Fruit fly (Drosophila melanogaster) whole organism, pupa: ENCODE measurements around the gene CG7970.

ENCODE experiments used
- CG10348 ChIP-seq: fragments of 200-800 bp; sonication (Bioruptor generic); IDR thresholded peaks from 2 replicates; pipeline ENCODE4 v1.3.6; 2022; ENCODE audit warnings: missing biosample characterization, missing genetic modification characterization
- CG13204 ChIP-seq: fragments of 200-800 bp; sonication (Bioruptor generic); optimal IDR thresholded peaks from 2 replicates; lab custom pipeline; 2018; ENCODE audit warnings: missing biosample characterization, mild to moderate bottlenecking, missing genetic modification characterization, moderate library complexity
- CG14655 ChIP-seq: fragments of 200-800 bp; sonication (Bioruptor generic); optimal IDR thresholded peaks from 3 replicates; lab custom pipeline; 2017; ENCODE audit warnings: mild to moderate bottlenecking, missing biosample characterization, missing genetic modification reagents, missing genetic modification characterization
- CG17806 ChIP-seq: fragments of 200-800 bp; sonication (Bioruptor generic); optimal IDR thresholded peaks from 2 replicates; lab custom pipeline; 2018; ENCODE audit warnings: missing biosample characterization, mild to moderate bottlenecking, missing genetic modification characterization, moderate library complexity
- CG32121 ChIP-seq: fragments of 200-800 bp; sonication (Bioruptor generic); IDR thresholded peaks from 2 replicates; pipeline ENCODE4 v1.3.6; 2022; ENCODE audit warnings: missing biosample characterization, missing genetic modification characterization
- CG34367 ChIP-seq: fragments of 200-800 bp; sonication (Bioruptor generic); optimal IDR thresholded peaks from 2 replicates; lab custom pipeline; 2018; ENCODE audit warnings: missing biosample characterization, mild to moderate bottlenecking, missing genetic modification characterization
- CG8159 ChIP-seq: fragments of 200-800 bp; sonication (Bioruptor generic); optimal IDR thresholded peaks from 3 replicates; lab custom pipeline; 2018; ENCODE audit warnings: missing biosample characterization, mild to moderate bottlenecking, missing genetic modification characterization, moderate library complexity
- CG8301 ChIP-seq: fragments of 200-800 bp; sonication (Bioruptor generic); optimal IDR thresholded peaks from 2 replicates; lab custom pipeline; 2018; ENCODE audit warnings: missing biosample characterization, mild to moderate bottlenecking, missing genetic modification characterization
- CG9948 ChIP-seq: fragments of 200-800 bp; sonication (Bioruptor generic); optimal IDR thresholded peaks from 2 replicates; lab custom pipeline; 2018; ENCODE audit warnings: missing biosample characterization, mild to moderate bottlenecking, missing genetic modification characterization, moderate library complexity
- Ets98B ChIP-seq: fragments of 200-800 bp; sonication (Bioruptor generic); IDR thresholded peaks from 2 replicates; pipeline ENCODE4 v1.3.6; 2022; ENCODE audit warnings: missing biosample characterization, missing genetic modification characterization
- Pif1A ChIP-seq: fragments of 200-800 bp; sonication (Bioruptor generic); optimal IDR thresholded peaks from 3 replicates; lab custom pipeline; 2016; ENCODE audit warnings: missing biosample characterization, missing genetic modification characterization
- Snoo ChIP-seq: fragments of 200-800 bp; sonication (Bioruptor generic); optimal IDR thresholded peaks from 3 replicates; lab custom pipeline; 2017; ENCODE audit warnings: missing biosample characterization, mild to moderate bottlenecking, missing genetic modification characterization, inconsistent platforms
- fd96Ca ChIP-seq: fragments of 200-800 bp; sonication (Bioruptor generic); IDR thresholded peaks from 3 replicates; pipeline ENCODE4 v1.3.6; 2022; ENCODE audit warnings: missing biosample characterization, missing genetic modification characterization
- rn ChIP-seq: fragments of 200-800 bp; sonication (Bioruptor generic); IDR thresholded peaks from 2 replicates; pipeline ENCODE4 v1.3.6; 2022; ENCODE audit warnings: missing biosample characterization, missing genetic modification characterization

DNA sequence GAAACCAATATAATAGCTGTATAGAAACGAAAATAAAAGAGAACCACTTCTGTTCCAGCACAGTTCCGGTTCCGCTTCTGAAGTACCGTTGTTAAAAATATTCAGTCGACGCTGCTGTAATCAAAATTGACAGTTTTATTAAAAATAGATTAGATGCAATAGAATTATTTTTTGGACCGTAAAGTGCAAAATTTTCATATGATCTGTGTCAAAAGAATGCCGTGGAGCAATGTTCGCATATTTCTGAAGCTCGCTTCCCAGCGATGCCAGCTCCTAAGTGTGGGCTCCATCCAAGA, 49.8 kb upstream of the CG7970 start, which contains the start of the genes CG18170 and CG33791:
- TF ChIP-seq CG10348 (GFP tag; lab: Robert Waterston, UW) = no peak
- no peak for TF ChIP-seq rn (GFP tag; lab: Robert Waterston, UW)
- no peak for TF ChIP-seq Pif1A (GFP tag; lab: Kevin White, UChicago)
- no peak for TF ChIP-seq fd96Ca (GFP tag; lab: Robert Waterston, UW)
- TF ChIP-seq Snoo = no peak
- TF ChIP-seq Ets98B (GFP tag; lab: Robert Waterston, UW) = no peak
- TF ChIP-seq CG8159 (tag; lab: Kevin White, UChicago) = no peak
- TF ChIP-seq CG14655 (GFP tag; lab: Kevin White, UChicago) = no peak
- TF ChIP-seq CG17806 (tag; lab: Kevin White, UChicago) = no peak
- TF ChIP-seq CG32121 (GFP tag; lab: Robert Waterston, UW) = no peak
- TF ChIP-seq CG34367 (tag; lab: Kevin White, UChicago) = no peak
- no peak for TF ChIP-seq CG13204 (GFP tag; lab: Kevin White, UChicago)
- TF ChIP-seq CG9948 (tag; lab: Kevin White, UChicago) = no peak
- TF ChIP-seq CG8301 (tag; lab: Kevin White, UChicago) = no peak
